Fruit fly (Drosophila melanogaster) whole organism, embryonic: ENCODE measurements around the gene Ddc.

ENCODE experiments used
- Atf3 ChIP-seq: fragments of 200-800 bp; sonication (Bioruptor generic); optimal IDR thresholded peaks from 3 replicates; lab custom pipeline; 2016; ENCODE audit warnings: missing biosample characterization, missing genetic modification characterization
- CG1024 ChIP-seq: fragments of 200-800 bp; sonication (Bioruptor generic); IDR thresholded peaks from 2 replicates; pipeline ENCODE4 v1.3.6; 2022; ENCODE audit warnings: missing biosample characterization, missing genetic modification characterization
- CG11093 ChIP-seq: fragments of 200-800 bp; sonication (Bioruptor generic); IDR thresholded peaks from 3 replicates; pipeline ENCODE4 v1.3.6; 2022; ENCODE audit warnings: missing biosample characterization, missing genetic modification characterization
- CG12155 ChIP-seq: fragments of 200-800 bp; sonication (Bioruptor generic); optimal IDR thresholded peaks from 3 replicates; lab custom pipeline; 2016; ENCODE audit warnings: missing biosample characterization, missing genetic modification characterization
- CG14014 ChIP-seq: fragments of 200-800 bp; sonication (Bioruptor generic); IDR thresholded peaks from 2 replicates; pipeline ENCODE4 v1.3.6; 2022; ENCODE audit warnings: missing biosample characterization, missing genetic modification characterization
- CG14710 ChIP-seq: fragments of 200-800 bp; sonication (Bioruptor generic); optimal IDR thresholded peaks from 3 replicates; lab custom pipeline; 2019; ENCODE audit warnings: missing biosample characterization, mild to moderate bottlenecking, missing genetic modification characterization, moderate library complexity
- CG15011 ChIP-seq: fragments of 200-800 bp; sonication (Bioruptor generic); optimal IDR thresholded peaks from 3 replicates; lab custom pipeline; 2018; ENCODE audit warnings: missing biosample characterization, mild to moderate bottlenecking, missing genetic modification characterization
- CG17385 ChIP-seq: fragments of 200-800 bp; sonication (Bioruptor generic); optimal IDR thresholded peaks from 3 replicates; lab custom pipeline; 2018; ENCODE audit warnings: missing biosample characterization, mild to moderate bottlenecking, missing genetic modification characterization
- CG17568 ChIP-seq: fragments of 200-800 bp; sonication (Bioruptor generic); optimal IDR thresholded peaks from 2 replicates; lab custom pipeline; 2018; ENCODE audit warnings: missing biosample characterization, mild to moderate bottlenecking, missing genetic modification characterization, moderate library complexity
- CG18262 ChIP-seq: fragments of 200-800 bp; optimal IDR thresholded peaks from 3 replicates; lab custom pipeline; 2019; ENCODE audit warnings: missing biosample characterization, mild to moderate bottlenecking, missing genetic modification characterization, moderate library complexity
- CG1832 ChIP-seq: fragments of 200-800 bp; sonication (Bioruptor generic); optimal IDR thresholded peaks from 2 replicates; lab custom pipeline; 2017; ENCODE audit warnings: missing biosample characterization, mild to moderate bottlenecking, missing genetic modification characterization, inconsistent platforms
- CG2120 ChIP-seq: fragments of 200-800 bp; sonication (Bioruptor generic); optimal IDR thresholded peaks from 3 replicates; lab custom pipeline; 2016; ENCODE audit warnings: missing biosample characterization, missing genetic modification characterization
- CG2889 ChIP-seq: fragments of 200-800 bp; sonication (Bioruptor generic); IDR thresholded peaks from 3 replicates; pipeline ENCODE4 v1.3.6; 2022; ENCODE audit warnings: missing biosample characterization, missing genetic modification characterization
- CG4360 ChIP-seq: fragments of 200-800 bp; sonication (Bioruptor generic); IDR thresholded peaks from 2 replicates; pipeline ENCODE4 v1.3.6; 2022; ENCODE audit warnings: missing biosample characterization, missing genetic modification characterization
- CG43689 ChIP-seq: fragments of 200-800 bp; sonication (Bioruptor generic); IDR thresholded peaks from 2 replicates; pipeline ENCODE4 v1.3.6; 2022; ENCODE audit warnings: missing biosample characterization, missing genetic modification characterization
- CG4707 ChIP-seq: fragments of 200-800 bp; sonication (Bioruptor generic); optimal IDR thresholded peaks from 2 replicates; lab custom pipeline; 2018; ENCODE audit warnings: missing biosample characterization, mild to moderate bottlenecking, missing genetic modification characterization, moderate library complexity
- CG7839 ChIP-seq: fragments of 200-800 bp; sonication (Bioruptor generic); optimal IDR thresholded peaks from 3 replicates; lab custom pipeline; 2018; ENCODE audit warnings: missing biosample characterization, mild to moderate bottlenecking, missing genetic modification characterization, moderate library complexity
- CG8359 ChIP-seq: fragments of 200-800 bp; sonication (Bioruptor generic); optimal IDR thresholded peaks from 2 replicates; lab custom pipeline; 2017; ENCODE audit warnings: missing biosample characterization, mild to moderate bottlenecking, missing genetic modification characterization, borderline replicate concordance
- CG8388 ChIP-seq: fragments of 200-800 bp; sonication (Bioruptor generic); optimal IDR thresholded peaks from 2 replicates; lab custom pipeline; 2019; ENCODE audit warnings: missing biosample characterization, mild to moderate bottlenecking, missing genetic modification characterization, moderate library complexity
- CG9609 ChIP-seq: fragments of 200-800 bp; sonication (Bioruptor generic); optimal IDR thresholded peaks from 3 replicates; lab custom pipeline; 2016; ENCODE audit warnings: missing biosample characterization, missing genetic modification characterization
- D ChIP-seq, 2 experiments: fragments of 200-800 bp in 1 of 2; fragments of >200 bp in 1 of 2; sonication (Bioruptor generic) in 1 of 2; optimal IDR thresholded peaks; 2 replicates in 1 of 2; 3 replicates in 1 of 2; lab custom pipeline; 2017; ENCODE audit warnings: mild to moderate bottlenecking in 1 of 2, missing biosample characterization in 1 of 2, missing genetic modification characterization in 1 of 2, missing genetic modification reagents in 1 of 2
- Dbx ChIP-seq: fragments of 200-800 bp; sonication (Bioruptor generic); IDR thresholded peaks from 3 replicates; pipeline ENCODE4 v1.3.6; 2022; ENCODE audit warnings: missing biosample characterization, missing genetic modification characterization
- Dek ChIP-seq: fragments of 200-800 bp; sonication (Bioruptor generic); optimal IDR thresholded peaks from 3 replicates; lab custom pipeline; 2019; ENCODE audit warnings: missing biosample characterization, mild to moderate bottlenecking, missing genetic modification characterization, moderate library complexity
- E2f1 ChIP-seq: fragments of 200-800 bp; sonication (Bioruptor generic); IDR thresholded peaks from 2 replicates; pipeline ENCODE4 v1.3.6; 2022; ENCODE audit warnings: missing biosample characterization, missing genetic modification characterization
- Fer1 ChIP-seq: fragments of 200-800 bp; sonication (Bioruptor generic); optimal IDR thresholded peaks from 2 replicates; lab custom pipeline; 2017; ENCODE audit warnings: missing biosample characterization, mild to moderate bottlenecking, missing genetic modification characterization
- HLH3B ChIP-seq: fragments of 200-800 bp; sonication (Bioruptor generic); IDR thresholded peaks from 2 replicates; pipeline ENCODE4 v1.3.6; 2022; ENCODE audit warnings: missing biosample characterization, missing genetic modification characterization
- Hr51 ChIP-seq, 2 experiments: fragments of 200-800 bp; sonication (Bioruptor generic); optimal IDR thresholded peaks; 2 replicates in 1 of 2; 3 replicates in 1 of 2; lab custom pipeline; 2016 to 2018; ENCODE audit warnings: missing biosample characterization in 2 of 2, missing genetic modification characterization in 2 of 2, mild to moderate bottlenecking in 1 of 2, moderate library complexity in 1 of 2
- Kr ChIP-seq: fragments of 200-800 bp; sonication (Bioruptor generic); optimal IDR thresholded peaks from 2 replicates; lab custom pipeline; 2017; ENCODE audit warnings: missing biosample characterization, mild to moderate bottlenecking, missing genetic modification characterization
- NC2β ChIP-seq: fragments of 200-800 bp; sonication (Bioruptor generic); optimal IDR thresholded peaks from 2 replicates; lab custom pipeline; 2016; ENCODE audit warnings: missing biosample characterization, missing genetic modification characterization
- NK7.1 ChIP-seq: fragments of 200-800 bp; sonication (Bioruptor generic); optimal IDR thresholded peaks from 3 replicates; lab custom pipeline; 2016; ENCODE audit warnings: missing biosample characterization, missing genetic modification characterization
- Side ChIP-seq: fragments of 200-800 bp; sonication (Bioruptor generic); optimal IDR thresholded peaks from 2 replicates; lab custom pipeline; 2016; ENCODE audit warnings: missing biosample characterization, missing genetic modification characterization
- Tbp ChIP-seq: fragments of >200 bp; optimal IDR thresholded peaks from 2 replicates; lab custom pipeline; 2018; ENCODE audit warnings: missing biosample characterization, missing genetic modification characterization
- Trl ChIP-seq, 3 experiments: fragments of >200 bp in 2 of 3; fragments of 200-800 bp in 1 of 3; sonication (Bioruptor generic) in 1 of 3; optimal IDR thresholded peaks; 2 replicates in 1 of 3; 3 replicates in 2 of 3; lab custom pipeline; 2016 to 2017; ENCODE audit warnings: missing biosample characterization in 1 of 3, missing genetic modification characterization in 1 of 3
- ci ChIP-seq: fragments of 200-800 bp; sonication (Bioruptor generic); IDR thresholded peaks from 3 replicates; pipeline ENCODE4 v1.3.6; 2022; ENCODE audit warnings: missing biosample characterization, missing genetic modification characterization
- disco-r ChIP-seq: fragments of 200-800 bp; sonication (Bioruptor generic); optimal IDR thresholded peaks from 2 replicates; lab custom pipeline; 2016; ENCODE audit warnings: missing biosample characterization, missing genetic modification characterization
- eve ChIP-seq, 2 experiments: fragments of >200 bp; optimal IDR thresholded peaks; 2 replicates each; lab custom pipeline; 2017; ENCODE audit warnings: missing biosample characterization in 2 of 2, missing genetic modification characterization in 2 of 2
- grn ChIP-seq: fragments of 200-800 bp; sonication (Bioruptor generic); optimal IDR thresholded peaks from 3 replicates; lab custom pipeline; 2017; ENCODE audit warnings: missing biosample characterization, missing genetic modification characterization
- her ChIP-seq: fragments of 200-800 bp; sonication (Bioruptor generic); optimal IDR thresholded peaks from 2 replicates; lab custom pipeline; 2016; ENCODE audit warnings: missing biosample characterization, missing genetic modification characterization
- hth ChIP-seq: fragments of >200 bp; optimal IDR thresholded peaks from 2 replicates; lab custom pipeline; 2017; ENCODE audit warnings: inconsistent platforms
- lilli ChIP-seq: fragments of 200-800 bp; sonication (Bioruptor generic); optimal IDR thresholded peaks from 3 replicates; lab custom pipeline; 2016; ENCODE audit warnings: missing biosample characterization, missing genetic modification characterization
- nom ChIP-seq: fragments of 200-800 bp; sonication (Bioruptor generic); optimal IDR thresholded peaks from 2 replicates; lab custom pipeline; 2017; ENCODE audit warnings: missing biosample characterization, missing genetic modification characterization, mild to moderate bottlenecking, moderate library complexity, missing genetic modification reagents
- pros ChIP-seq: fragments of 200-800 bp; sonication (Bioruptor generic); optimal IDR thresholded peaks from 3 replicates; lab custom pipeline; 2019; ENCODE audit warnings: missing biosample characterization, mild to moderate bottlenecking, missing genetic modification characterization, moderate library complexity
- tap ChIP-seq: fragments of 200-800 bp; optimal IDR thresholded peaks from 3 replicates; lab custom pipeline; 2019; ENCODE audit warnings: missing biosample characterization, mild to moderate bottlenecking, missing genetic modification characterization, moderate library complexity
- tll ChIP-seq, 2 experiments: fragments of 200-800 bp in 1 of 2; fragments of >200 bp in 1 of 2; sonication (Bioruptor generic) in 1 of 2; optimal IDR thresholded peaks; 2 replicates each; lab custom pipeline; 2017 to 2019; ENCODE audit warnings: missing biosample characterization in 2 of 2, missing genetic modification characterization in 2 of 2, mild to moderate bottlenecking in 1 of 2, moderate library complexity in 1 of 2
- ttk ChIP-seq: fragments of 200-800 bp; sonication (Bioruptor generic); IDR thresholded peaks from 2 replicates; pipeline ENCODE4 v2.1.2; 2022; ENCODE audit warnings: missing biosample characterization, missing genetic modification characterization
- usp ChIP-seq: fragments of >200 bp; optimal IDR thresholded peaks from 2 replicates; lab custom pipeline; 2017; ENCODE audit warnings: missing biosample characterization, missing genetic modification characterization
- vvl ChIP-seq: fragments of 200-800 bp; sonication (Bioruptor generic); IDR thresholded peaks from 2 replicates; pipeline ENCODE4 v1.3.6; 2022; ENCODE audit warnings: missing biosample characterization, missing genetic modification characterization
- zen ChIP-seq: fragments of 200-800 bp; sonication (Bioruptor generic); optimal IDR thresholded peaks from 3 replicates; lab custom pipeline; 2018; ENCODE audit warnings: missing biosample characterization, mild to moderate bottlenecking, missing genetic modification characterization, moderate library complexity

Ddc gene

dm6 chr2L:19161307-19161999 is 41.3 kb upstream of the Ddc start (continued):
- no peak for TF ChIP-seq hth (lab: Kevin White, UChicago)
- TF ChIP-seq ci = 0 out of 3 replicates have a peak, but pooled peaks have one; percentile 16
- TF ChIP-seq Atf3 (GFP tag; lab: Kevin White, UChicago) = no peak
- no peak for TF ChIP-seq CG43689 (GFP tag; lab: Robert Waterston, UW)
- no peak for TF ChIP-seq CG7839 (tag; lab: Kevin White, UChicago)
- no peak for TF ChIP-seq eve (GFP tag; optimal IDR thresholded peaks at IDR 0.05; lab: Kevin White, UChicago)
- TF ChIP-seq NC2β (GFP tag; lab: Kevin White, UChicago) = no peak
- TF ChIP-seq CG4360 = peak; percentile 30; the same call in 1 of the 2 replicates
- no peak for TF ChIP-seq NK7.1 (GFP tag; lab: Kevin White, UChicago)
- TF ChIP-seq grn = no peak
- TF ChIP-seq CG1024 (GFP tag; lab: Robert Waterston, UW) = no peak
- TF ChIP-seq vvl (GFP tag; lab: Robert Waterston, UW) = no peak
- TF ChIP-seq Hr51 (GFP tag; optimal IDR thresholded peaks at IDR 0.05; lab: Kevin White, UChicago) = no peak
- TF ChIP-seq zen (tag; lab: Kevin White, UChicago) = peak; percentile 7
- TF ChIP-seq usp (GFP tag; lab: Kevin White, UChicago) = no peak
- TF ChIP-seq CG1832 = peak; percentile 68
- TF ChIP-seq CG15011 = no peak
- TF ChIP-seq lilli (GFP tag; lab: Kevin White, UChicago) = no peak
- no peak for TF ChIP-seq Dbx (GFP tag; lab: Robert Waterston, UW)
- no peak for TF ChIP-seq CG2889 (GFP tag; lab: Robert Waterston, UW)
- no peak for TF ChIP-seq CG2120
- no peak for TF ChIP-seq disco-r (GFP tag; lab: Kevin White, UChicago)
- TF ChIP-seq CG9609 (GFP tag; lab: Kevin White, UChicago) = no peak
- no peak for TF ChIP-seq Fer1 (GFP tag; lab: Kevin White, UChicago)
- no peak for TF ChIP-seq her
- no peak for TF ChIP-seq Dek (tag; lab: Kevin White, UChicago)
- no peak for TF ChIP-seq CG17568 (GFP tag; lab: Kevin White, UChicago)
- no peak for TF ChIP-seq E2f1
- TF ChIP-seq Tbp (GFP tag; lab: Kevin White, UChicago) = no peak
- TF ChIP-seq CG14710 (tag; lab: Kevin White, UChicago) = no peak
- no peak for TF ChIP-seq CG11093
- no peak for TF ChIP-seq Side (GFP tag; lab: Kevin White, UChicago)
- no peak for TF ChIP-seq HLH3B
- no peak for TF ChIP-seq CG14014
- no peak for TF ChIP-seq tap
- peak; percentile 64 for TF ChIP-seq D (optimal IDR thresholded peaks at IDR 0.05; lab: Kevin White, UChicago)
- TF ChIP-seq D (GFP tag; optimal IDR thresholded peaks at IDR 0.05; lab: Kevin White, UChicago) = no peak
- no peak for TF ChIP-seq CG12155 (GFP tag; lab: Kevin White, UChicago)
- TF ChIP-seq CG8388 (GFP tag; lab: Kevin White, UChicago) = peak; percentile 45
- TF ChIP-seq CG17385 = peak; percentile 38
- TF ChIP-seq Kr = no peak
- TF ChIP-seq CG18262 (tag; lab: Kevin White, UChicago) = no peak
- TF ChIP-seq CG4707 (GFP tag; lab: Kevin White, UChicago) = no peak
- TF ChIP-seq nom = peak; percentile 99
- TF ChIP-seq Trl (optimal IDR thresholded peaks at IDR 0.05; lab: Kevin White, UChicago) = peak; percentile 19 to 69
- TF ChIP-seq Trl (GFP tag; optimal IDR thresholded peaks at IDR 0.05; lab: Kevin White, UChicago) = no peak
- no peak for TF ChIP-seq CG8359 (GFP tag; lab: Kevin White, UChicago)
- peak; percentile 74 for TF ChIP-seq pros (GFP tag; lab: Kevin White, UChicago)
- TF ChIP-seq tll (GFP tag; optimal IDR thresholded peaks at IDR 0.05; lab: Kevin White, UChicago) = no peak
- no peak for TF ChIP-seq ttk
